ENCODE assay signal across 1 fruit fly cellular context in genomic region chr3R:23787632-23787960, dm6.
TF ChIP-seq lines count a peak whose summit lies in the region.

No protein-coding gene starts in this region.

TF ChIP-seq in whole organism, embryonic, 481 proteins besides CTCF, POLR2A, EP300 and RAD21 (continued from another document):
- TF ChIP-seq CG4854 (GFP tag; optimal IDR thresholded peaks at IDR 0.05; lab: Kevin White, UChicago) = no peak
- no peak for TF ChIP-seq CG2116 (GFP tag; optimal IDR thresholded peaks at IDR 0.05; lab: Kevin White, UChicago)
